Worm (Caenorhabditis elegans) whole organism, L2 larva: Measurements from ENCODE around the gene vab-1.

Experiments used
- ZK546.5 ChIP-seq: sonication (generic microtip); optimal IDR thresholded peaks from 2 replicates; lab custom pipeline; 2017; ENCODE audit warnings: missing biosample characterization, missing genetic modification characterization
- aly-2 ChIP-seq: fragments of 150-350 bp; optimal IDR thresholded peaks from 2 replicates; lab custom pipeline; 2014; ENCODE audit warnings: missing biosample characterization, missing genetic modification characterization
- blmp-1 ChIP-seq: sonication (generic microtip); optimal IDR thresholded peaks from 2 replicates; lab custom pipeline; 2017; ENCODE audit warnings: missing genetic modification characterization, mild to moderate bottlenecking, missing compliant biosample characterization, antibody characterized with exemption, moderate library complexity; ENCODE audit not compliant: insufficient read depth
- nhr-23 ChIP-seq: fragments of 150-350 bp; optimal IDR thresholded peaks from 2 replicates; lab custom pipeline; 2014; ENCODE audit warnings: missing biosample characterization, missing genetic modification reagents, missing genetic modification characterization
- unc-55 ChIP-seq: fragments of 150-350 bp; sonication (generic microtip); optimal IDR thresholded peaks from 3 replicates; lab custom pipeline; 2014; ENCODE audit warnings: missing biosample characterization, missing genetic modification reagents, missing genetic modification characterization
- unc-62 ChIP-seq: fragments of 150-350 bp; optimal IDR thresholded peaks from 2 replicates; lab custom pipeline; 2014; ENCODE audit warnings: missing biosample characterization, missing genetic modification reagents, missing genetic modification characterization
- ztf-11 ChIP-seq: sonication (generic microtip); optimal IDR thresholded peaks from 2 replicates; lab custom pipeline; 2017; ENCODE audit warnings: missing biosample characterization, missing genetic modification characterization

DNA sequence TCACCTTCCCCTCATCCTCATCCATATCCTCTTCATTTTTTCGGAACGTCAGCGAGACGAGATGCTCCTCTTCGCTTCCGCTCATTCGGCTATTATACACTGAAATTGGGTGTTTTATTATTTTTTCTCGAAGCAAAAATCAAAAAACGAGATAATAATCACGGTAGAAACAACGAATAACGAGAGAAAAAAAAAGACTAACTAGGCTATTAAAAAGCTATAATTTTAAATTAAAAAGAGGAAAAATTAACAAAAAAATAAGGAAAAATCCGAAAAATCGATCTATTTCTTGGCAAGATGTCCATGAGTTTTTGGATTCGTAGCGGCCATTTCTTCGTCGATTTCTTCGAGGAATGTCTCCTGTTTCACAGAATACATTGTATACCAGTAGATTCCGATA, 29.5 kb downstream of the vab-1 start, which contains the start of gene ipla-1:
- TF ChIP-seq unc-55 (GFP tag; lab: Kevin White, UChicago) (no peak), aly-2 (tag; lab: Kevin White, UChicago) (no peak), ztf-11 (tag; lab: Kevin White, UChicago) (no peak), nhr-23 (tag; lab: Kevin White, UChicago) (no peak), ZK546.5 (tag; lab: Kevin White, UChicago) (no peak), blmp-1 (no peak), unc-62 (no peak)
